Worm (Caenorhabditis elegans) whole organism, late embryonic: ENCODE data around the gene grd-1.

Source experiments
- C08G9.2 ChIP-seq: sonication (generic microtip); optimal IDR thresholded peaks from 2 replicates; lab custom pipeline; 2016; ENCODE audit warnings: mild to moderate bottlenecking, missing genetic modification characterization, moderate library complexity, missing compliant biosample characterization
- C38D4.7 ChIP-seq: fragments of 200-800 bp; sonication (Bioruptor generic); optimal IDR thresholded peaks from 2 replicates; lab custom pipeline; 2018; ENCODE audit warnings: mild to moderate bottlenecking, missing genetic modification characterization, moderate library complexity, missing compliant biosample characterization
- F13H6.1 ChIP-seq: sonication (generic microtip); optimal IDR thresholded peaks from 2 replicates; lab custom pipeline; 2016; ENCODE audit warnings: missing genetic modification characterization, missing compliant biosample characterization
- T23F11.4 ChIP-seq: fragments of 200-800 bp; sonication (Bioruptor generic); optimal IDR thresholded peaks from 2 replicates; lab custom pipeline; 2018; ENCODE audit warnings: mild to moderate bottlenecking, missing genetic modification characterization, missing compliant biosample characterization
- ama-1 ChIP-seq: fragments of 150-350 bp; optimal IDR thresholded peaks from 2 replicates; lab custom pipeline; 2014
- ceh-22 ChIP-seq: sonication (generic microtip); optimal IDR thresholded peaks from 2 replicates; lab custom pipeline; 2017; ENCODE audit warnings: missing biosample characterization, missing genetic modification characterization
- ceh-30 ChIP-seq: fragments of 150-350 bp; optimal IDR thresholded peaks from 2 replicates; lab custom pipeline; 2014; ENCODE audit warnings: missing biosample characterization, missing genetic modification characterization
- ceh-31 ChIP-seq: sonication (generic microtip); optimal IDR thresholded peaks from 2 replicates; lab custom pipeline; 2016; ENCODE audit warnings: missing genetic modification characterization, missing compliant biosample characterization
- ceh-34 ChIP-seq: sonication (generic microtip); optimal IDR thresholded peaks from 2 replicates; lab custom pipeline; 2016; ENCODE audit warnings: mild to moderate bottlenecking, missing genetic modification characterization, missing compliant biosample characterization
- ceh-45 ChIP-seq: fragments of 200-800 bp; sonication (Bioruptor generic); IDR thresholded peaks from 2 replicates; pipeline ENCODE4 v1.3.6; 2022; ENCODE audit warnings: missing genetic modification reagents, missing genetic modification characterization, missing compliant biosample characterization
- ceh-48 ChIP-seq: sonication (generic microtip); optimal IDR thresholded peaks from 2 replicates; lab custom pipeline; 2016; ENCODE audit warnings: missing genetic modification characterization, inconsistent platforms, missing compliant biosample characterization
- ceh-6 ChIP-seq: fragments of 200-800 bp; sonication (Bioruptor generic); optimal IDR thresholded peaks from 2 replicates; lab custom pipeline; 2018; ENCODE audit warnings: mild to moderate bottlenecking, missing genetic modification characterization, missing compliant biosample characterization
- ceh-9 ChIP-seq: sonication (generic microtip); optimal IDR thresholded peaks from 2 replicates; lab custom pipeline; 2016; ENCODE audit warnings: mild to moderate bottlenecking, missing genetic modification characterization, inconsistent platforms, missing compliant biosample characterization
- che-1 ChIP-seq: sonication (generic microtip); optimal IDR thresholded peaks from 2 replicates; lab custom pipeline; 2016; ENCODE audit warnings: mild to moderate bottlenecking, missing genetic modification characterization, missing compliant biosample characterization
- dmd-4 ChIP-seq: sonication (generic microtip); optimal IDR thresholded peaks from 2 replicates; lab custom pipeline; 2016; ENCODE audit warnings: borderline replicate concordance, missing genetic modification characterization, missing compliant biosample characterization
- dve-1 ChIP-seq: sonication (generic microtip); optimal IDR thresholded peaks from 2 replicates; lab custom pipeline; 2017; ENCODE audit warnings: antibody characterized with exemption, mild to moderate bottlenecking, missing genetic modification characterization, missing compliant biosample characterization
- elt-4 ChIP-seq: sonication (generic microtip); optimal IDR thresholded peaks from 2 replicates; lab custom pipeline; 2016; ENCODE audit warnings: missing genetic modification characterization, missing compliant biosample characterization
- ets-4 ChIP-seq: sonication (generic microtip); optimal IDR thresholded peaks from 2 replicates; lab custom pipeline; 2016; ENCODE audit warnings: missing genetic modification characterization, missing compliant biosample characterization
- fkh-10 ChIP-seq: fragments of 150-350 bp; optimal IDR thresholded peaks from 2 replicates; lab custom pipeline; 2014; ENCODE audit warnings: missing biosample characterization, missing genetic modification reagents, missing genetic modification characterization
- fkh-6 ChIP-seq: sonication (generic microtip); optimal IDR thresholded peaks from 2 replicates; lab custom pipeline; 2016; ENCODE audit warnings: missing genetic modification characterization, missing compliant biosample characterization
- gmeb-2 ChIP-seq: sonication (generic microtip); optimal IDR thresholded peaks from 2 replicates; lab custom pipeline; 2016; ENCODE audit warnings: missing genetic modification characterization, inconsistent platforms, missing compliant biosample characterization
- hlh-15 ChIP-seq: sonication (generic microtip); optimal IDR thresholded peaks from 2 replicates; lab custom pipeline; 2016; ENCODE audit warnings: missing genetic modification characterization, missing compliant biosample characterization
- hlh-30 ChIP-seq: sonication (generic microtip); optimal IDR thresholded peaks from 2 replicates; lab custom pipeline; 2017; ENCODE audit warnings: antibody characterized with exemption, missing genetic modification characterization, missing compliant biosample characterization; ENCODE audit not compliant: insufficient read depth
- hlh-8 ChIP-seq: sonication (generic microtip); optimal IDR thresholded peaks from 2 replicates; lab custom pipeline; 2016; ENCODE audit warnings: missing genotype, missing genetic modification characterization, missing compliant biosample characterization
- lim-6 ChIP-seq: sonication (generic microtip); optimal IDR thresholded peaks from 2 replicates; lab custom pipeline; 2016; ENCODE audit warnings: missing genetic modification characterization, missing compliant biosample characterization
- lin-11 ChIP-seq: fragments of 200-800 bp; sonication (Bioruptor generic); optimal IDR thresholded peaks from 2 replicates; lab custom pipeline; 2018; ENCODE audit warnings: mild to moderate bottlenecking, missing genetic modification characterization, missing compliant biosample characterization
- mec-3 ChIP-seq: sonication (generic microtip); optimal IDR thresholded peaks from 2 replicates; lab custom pipeline; 2016; ENCODE audit warnings: borderline replicate concordance, missing genetic modification characterization, missing compliant biosample characterization
- nfya-1 ChIP-seq: sonication (generic microtip); optimal IDR thresholded peaks from 2 replicates; lab custom pipeline; 2017; ENCODE audit warnings: missing genetic modification characterization, mild to moderate bottlenecking, missing compliant biosample characterization, antibody characterized with exemption, moderate library complexity
- npax-4 ChIP-seq: sonication (generic microtip); optimal IDR thresholded peaks from 2 replicates; lab custom pipeline; 2016; ENCODE audit warnings: missing genetic modification characterization, missing compliant biosample characterization
- odd-2 ChIP-seq: sonication (generic microtip); optimal IDR thresholded peaks from 2 replicates; lab custom pipeline; 2017; ENCODE audit warnings: antibody characterized with exemption, mild to moderate bottlenecking, missing genetic modification characterization, missing compliant biosample characterization
- pag-3 ChIP-seq: sonication (generic microtip); optimal IDR thresholded peaks from 2 replicates; lab custom pipeline; 2016; ENCODE audit warnings: missing compliant biosample characterization, missing genetic modification characterization, borderline replicate concordance
- pros-1 ChIP-seq: fragments of 150-350 bp; optimal IDR thresholded peaks from 2 replicates; lab custom pipeline; 2014; ENCODE audit warnings: missing biosample characterization, missing genetic modification reagents, missing genetic modification characterization
- sox-2 ChIP-seq: fragments of 200-800 bp; sonication (Bioruptor generic); IDR thresholded peaks from 2 replicates; pipeline ENCODE4 v1.3.6; 2022; ENCODE audit warnings: missing genetic modification reagents, missing genetic modification characterization, missing compliant biosample characterization
- sox-4 ChIP-seq: sonication (generic microtip); optimal IDR thresholded peaks from 2 replicates; lab custom pipeline; 2017; ENCODE audit warnings: mild to moderate bottlenecking, missing genetic modification characterization, inconsistent platforms, missing compliant biosample characterization
- ttx-3 ChIP-seq: sonication (generic microtip); optimal IDR thresholded peaks from 2 replicates; lab custom pipeline; 2016; ENCODE audit warnings: missing genetic modification reagents, missing genetic modification characterization, missing compliant biosample characterization
- unc-42 ChIP-seq: sonication (generic microtip); optimal IDR thresholded peaks from 2 replicates; lab custom pipeline; 2016; ENCODE audit warnings: missing genotype, missing genetic modification characterization, missing compliant biosample characterization
- ztf-16 ChIP-seq: sonication (generic microtip); optimal IDR thresholded peaks from 2 replicates; lab custom pipeline; 2017; ENCODE audit warnings: missing genetic modification characterization, missing compliant biosample characterization

grd-1 gene

DNA sequence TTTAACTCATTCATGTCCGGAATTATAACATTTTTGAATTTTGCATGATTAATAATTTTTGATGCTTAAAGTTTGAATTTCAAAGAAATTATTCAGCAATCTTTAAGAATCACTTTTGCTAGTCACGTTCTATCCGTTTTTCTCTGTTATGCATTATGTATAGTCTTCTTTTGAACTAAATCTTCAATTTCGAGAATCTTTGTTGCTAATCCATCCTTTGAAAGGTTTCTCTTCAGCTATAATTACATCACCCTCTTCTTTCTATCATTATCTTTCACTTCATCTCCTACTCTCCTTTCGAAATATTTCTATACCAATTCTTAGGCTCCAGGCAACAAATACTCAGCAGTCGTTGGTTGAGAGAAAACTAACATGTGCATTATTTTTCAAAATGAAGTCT is 42.3 kb downstream of the grd-1 start:
- TF ChIP-seq ceh-45 (GFP tag; lab: Robert Waterston, UW) (no peak), ttx-3 (tag; lab: Kevin White, UChicago) (no peak), mec-3 (tag; lab: Kevin White, UChicago) (no peak), elt-4 (tag; lab: Kevin White, UChicago) (no peak), nfya-1 (tag; lab: Kevin White, UChicago) (no peak), sox-4 (tag; lab: Kevin White, UChicago) (no peak), ceh-34 (tag; lab: Kevin White, UChicago) (no peak), ztf-16 (tag; lab: Kevin White, UChicago) (no peak), lim-6 (tag; lab: Kevin White, UChicago) (no peak), ceh-22 (tag; lab: Kevin White, UChicago) (no peak), hlh-30 (tag; lab: Kevin White, UChicago) (no peak), hlh-8 (no peak), ets-4 (tag; lab: Kevin White, UChicago) (no peak), gmeb-2 (tag; lab: Kevin White, UChicago) (no peak), ceh-6 (GFP tag; lab: Kevin White, UChicago) (no peak), ceh-9 (tag; lab: Kevin White, UChicago) (no peak)
- TF ChIP-seq, all 69 proteins: peak for 0

DNA sequence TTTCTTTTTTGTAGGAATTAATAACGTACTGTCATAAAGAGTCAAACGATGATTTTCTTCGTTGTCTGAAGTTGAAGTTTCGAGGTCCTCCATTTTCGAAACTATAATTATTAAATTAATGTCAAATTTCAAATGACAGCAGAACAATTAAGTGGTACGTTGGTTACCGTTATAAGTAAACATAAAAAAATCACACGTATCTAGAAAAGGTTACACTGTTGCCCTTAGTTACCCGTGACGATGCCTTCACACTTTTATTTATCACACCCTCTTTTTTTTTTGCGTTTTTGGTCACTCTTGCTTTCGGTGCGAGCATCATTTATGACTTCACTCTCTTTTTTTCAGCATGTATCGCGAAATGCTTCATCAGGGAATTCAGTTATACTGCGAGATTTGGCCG is 43.5 kb downstream of the grd-1 start, which contains the start of the genes C05C9.3 and C05C9.2:
Gene C05C9.3, minus strand, starts transcription at position 101 of the 400 bp plus-strand sequence.
Gene C05C9.2, plus strand, starts transcription at position 346 of the 400 bp plus-strand sequence.
- TF ChIP-seq T23F11.4 (GFP tag; lab: Kevin White, UChicago) (no peak), F13H6.1 (tag; lab: Kevin White, UChicago) (no peak)

DNA sequence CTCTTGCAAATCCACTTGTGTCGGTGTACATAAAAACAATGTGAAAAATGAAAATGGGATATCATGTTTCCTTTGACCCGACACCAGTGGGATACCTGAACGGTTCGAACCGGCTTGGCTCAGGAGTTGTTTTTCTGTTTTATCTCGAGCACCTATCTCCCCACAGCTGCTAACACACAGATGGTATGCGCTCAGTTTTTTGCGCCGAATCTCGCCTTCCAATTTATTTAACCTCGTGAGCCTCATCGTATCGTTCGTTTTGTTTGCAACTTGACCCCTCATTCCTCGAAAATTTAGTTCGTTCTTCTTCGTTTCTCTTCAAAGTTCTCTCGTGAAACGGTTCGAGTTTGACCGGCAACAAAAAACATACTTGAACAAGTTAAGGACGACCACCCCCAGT is 51.3 kb downstream of the grd-1 start, which contains the start of gene C05C9.1:
Gene C05C9.1, plus strand, starts transcription at position 301 of the 400 bp plus-strand sequence.
- TF ChIP-seq sox-2 (GFP tag; lab: Robert Waterston, UW) = no peak
- no peak for TF ChIP-seq unc-42 (tag; lab: Kevin White, UChicago)
- TF ChIP-seq ama-1 (lab: Kevin White, UChicago) = no peak
- no peak for TF ChIP-seq gmeb-2 (tag; lab: Kevin White, UChicago)
- no peak for TF ChIP-seq odd-2 (tag; lab: Kevin White, UChicago)
- no peak for TF ChIP-seq ceh-31 (tag; lab: Kevin White, UChicago)
- no peak for TF ChIP-seq pag-3 (tag; lab: Kevin White, UChicago)
- no peak for TF ChIP-seq ztf-16 (tag; lab: Kevin White, UChicago)
- TF ChIP-seq C08G9.2 = no peak
- no peak for TF ChIP-seq fkh-6 (tag; lab: Kevin White, UChicago)
- no peak for TF ChIP-seq pros-1 (tag; lab: Kevin White, UChicago)
- no peak for TF ChIP-seq C38D4.7 (GFP tag; lab: Kevin White, UChicago)
- TF ChIP-seq mec-3 (tag; lab: Kevin White, UChicago) = no peak
- TF ChIP-seq hlh-8 = no peak
- no peak for TF ChIP-seq npax-4 (tag; lab: Kevin White, UChicago)
- TF ChIP-seq, all 69 proteins: peak for 0

DNA sequence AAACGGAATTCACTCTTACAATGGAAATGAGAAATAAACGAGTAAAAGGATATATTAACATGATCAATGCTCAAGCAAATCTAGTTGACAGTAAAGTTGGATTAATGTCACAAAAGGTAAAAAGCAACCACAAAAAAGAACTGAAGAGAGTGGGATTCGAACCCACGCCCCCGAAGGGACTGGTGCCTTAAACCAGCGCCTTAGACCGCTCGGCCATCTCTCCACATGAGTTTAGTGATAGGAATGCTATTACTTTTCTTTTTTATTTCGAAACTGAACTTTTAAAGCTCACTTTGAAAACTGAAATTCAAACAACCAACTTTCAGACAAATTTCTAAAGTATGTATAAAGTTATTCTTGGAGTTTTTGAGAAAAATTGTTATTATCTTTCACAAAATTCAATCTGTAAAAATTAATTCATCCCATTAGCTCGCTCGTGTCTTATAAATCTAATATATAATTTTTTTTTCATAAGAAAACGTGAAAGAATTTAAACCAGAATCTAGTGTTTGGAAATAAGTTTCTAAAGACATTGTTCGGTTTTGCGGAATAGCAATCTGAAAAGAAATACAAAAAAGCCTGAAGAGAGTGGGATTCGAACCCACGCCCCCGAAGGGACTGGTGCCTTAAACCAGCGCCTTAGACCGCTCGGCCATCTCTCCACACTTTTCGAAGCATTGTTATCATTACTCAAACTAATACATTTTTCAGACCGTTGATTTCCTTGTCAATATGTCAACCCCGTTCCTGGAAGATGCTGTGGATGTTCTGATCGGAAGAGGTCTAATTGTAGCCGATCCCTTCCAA is 53.7 kb downstream of the grd-1 start:
- TF ChIP-seq hlh-15 (no peak), elt-4 (tag; lab: Kevin White, UChicago) (no peak), hlh-30 (tag; lab: Kevin White, UChicago) (no peak), sox-2 (GFP tag; lab: Robert Waterston, UW) (no peak), pros-1 (tag; lab: Kevin White, UChicago) (no peak), ceh-48 (tag; lab: Kevin White, UChicago) (no peak), che-1 (no peak), lin-11 (tag; lab: Kevin White, UChicago) (no peak), dmd-4 (tag; lab: Kevin White, UChicago) (no peak), dve-1 (no peak), ceh-45 (GFP tag; lab: Robert Waterston, UW) (no peak), ceh-30 (no peak), fkh-10 (GFP tag; lab: Kevin White, UChicago) (no peak), odd-2 (tag; lab: Kevin White, UChicago) (no peak)
